Worm (Caenorhabditis elegans) whole organism, L4 larva: Measurements from ENCODE around the gene F56C3.8.

Source experiments
- F37D6.2 ChIP-seq: sonication (generic microtip); optimal IDR thresholded peaks from 2 replicates; lab custom pipeline; 2016; ENCODE audit warnings: mild to moderate bottlenecking, missing genetic modification characterization, missing compliant biosample characterization
- F44E2.7 ChIP-seq: fragments of 200-800 bp; sonication (Bioruptor generic); IDR thresholded peaks from 2 replicates; pipeline ENCODE4 v2.1.2; 2022; ENCODE audit warnings: missing genetic modification characterization, missing compliant biosample characterization
- T20F7.1 ChIP-seq: fragments of 200-800 bp; sonication (Bioruptor generic); optimal IDR thresholded peaks from 2 replicates; lab custom pipeline; 2018; ENCODE audit warnings: mild to moderate bottlenecking, missing genetic modification characterization, missing compliant biosample characterization
- Y105C5A.15 ChIP-seq: fragments of 200-800 bp; sonication (Bioruptor generic); IDR thresholded peaks from 2 replicates; pipeline ENCODE4 v1.3.6; 2022; ENCODE audit warnings: missing genetic modification characterization, missing compliant biosample characterization
- Y5F2A.4 ChIP-seq: fragments of 200-800 bp; sonication (Bioruptor generic); optimal IDR thresholded peaks from 2 replicates; lab custom pipeline; 2018; ENCODE audit warnings: mild to moderate bottlenecking, missing genetic modification characterization, missing compliant biosample characterization
- ZK546.5 ChIP-seq, 2 experiments: sonication (generic microtip); optimal IDR thresholded peaks; 2 replicates each; lab custom pipeline; 2017; ENCODE audit warnings: missing biosample characterization in 2 of 2, missing genetic modification characterization in 2 of 2
- ama-1 ChIP-seq: fragments of 150-350 bp; optimal IDR thresholded peaks from 2 replicates; lab custom pipeline; 2014; ENCODE audit warnings: inconsistent platforms, mixed read lengths
- ceh-28 ChIP-seq: fragments of 150-350 bp; optimal IDR thresholded peaks from 2 replicates; lab custom pipeline; 2014; ENCODE audit warnings: missing biosample characterization, missing genetic modification reagents, missing genetic modification characterization
- ceh-32 ChIP-seq: sonication (generic microtip); optimal IDR thresholded peaks from 2 replicates; lab custom pipeline; 2016; ENCODE audit warnings: mild to moderate bottlenecking, missing genetic modification characterization, missing compliant biosample characterization; ENCODE audit not compliant: poor library complexity
- ceh-44 ChIP-seq: fragments of 200-800 bp; sonication (Bioruptor generic); IDR thresholded peaks from 2 replicates; pipeline ENCODE4 v1.3.6; 2022; ENCODE audit warnings: missing genetic modification reagents, missing genetic modification characterization, missing compliant biosample characterization
- daf-8 ChIP-seq: fragments of 200-800 bp; sonication (Bioruptor generic); IDR thresholded peaks from 2 replicates; pipeline ENCODE4 v1.3.6; 2022; ENCODE audit warnings: missing genetic modification characterization, missing compliant biosample characterization
- dmd-9 ChIP-seq: fragments of 200-800 bp; sonication (Bioruptor generic); IDR thresholded peaks from 2 replicates; pipeline ENCODE4 v1.3.6; 2022; ENCODE audit warnings: missing genetic modification reagents, missing genetic modification characterization, missing compliant biosample characterization
- duxl-1 ChIP-seq: sonication (generic microtip); optimal IDR thresholded peaks from 2 replicates; lab custom pipeline; 2016; ENCODE audit warnings: mild to moderate bottlenecking, missing genetic modification characterization, moderate library complexity, missing compliant biosample characterization; ENCODE audit not compliant: poor library complexity
- dve-1 ChIP-seq: sonication (generic microtip); optimal IDR thresholded peaks from 2 replicates; lab custom pipeline; 2017; ENCODE audit warnings: antibody characterized with exemption, mild to moderate bottlenecking, missing genetic modification characterization, missing compliant biosample characterization; ENCODE audit not compliant: insufficient read depth
- egl-27 ChIP-seq: sonication (generic microtip); optimal IDR thresholded peaks from 3 replicates; lab custom pipeline; 2017; ENCODE audit warnings: missing biosample characterization, missing genetic modification reagents, missing genetic modification characterization
- egl-43 ChIP-seq: fragments of 200-800 bp; sonication (Bioruptor generic); IDR thresholded peaks from 2 replicates; pipeline ENCODE4 v1.3.6; 2022; ENCODE audit warnings: missing genetic modification reagents, missing genetic modification characterization, missing compliant biosample characterization
- fkh-10 ChIP-seq: fragments of 150-350 bp; optimal IDR thresholded peaks from 2 replicates; lab custom pipeline; 2014; ENCODE audit warnings: missing biosample characterization, missing genetic modification reagents, missing genetic modification characterization
- fos-1 ChIP-seq: fragments of 150-350 bp; optimal IDR thresholded peaks from 2 replicates; lab custom pipeline; 2014; ENCODE audit warnings: missing biosample characterization, missing genetic modification characterization
- gei-8 ChIP-seq: fragments of 200-800 bp; sonication (Bioruptor generic); optimal IDR thresholded peaks from 2 replicates; lab custom pipeline; 2018; ENCODE audit warnings: mild to moderate bottlenecking, missing genetic modification characterization, missing compliant biosample characterization
- hlh-11 ChIP-seq: fragments of 200-800 bp; sonication (Bioruptor generic); optimal IDR thresholded peaks from 2 replicates; lab custom pipeline; 2018; ENCODE audit warnings: mild to moderate bottlenecking, missing genetic modification characterization, missing compliant biosample characterization
- hmg-1.1 ChIP-seq: fragments of 200-800 bp; sonication (Bioruptor generic); IDR thresholded peaks from 2 replicates; pipeline ENCODE4 v1.3.6; 2022; ENCODE audit warnings: missing genetic modification reagents, missing genetic modification characterization, missing compliant biosample characterization
- lin-1 ChIP-seq: fragments of 200-800 bp; sonication (Bioruptor generic); IDR thresholded peaks from 2 replicates; pipeline ENCODE4 v1.3.6; 2022; ENCODE audit warnings: missing genetic modification reagents, missing genetic modification characterization, missing compliant biosample characterization
- lin-13 ChIP-seq: fragments of 150-350 bp; optimal IDR thresholded peaks from 2 replicates; lab custom pipeline; 2014; ENCODE audit warnings: missing biosample characterization, missing genetic modification reagents, missing genetic modification characterization
- lin-29 ChIP-seq: fragments of 200-800 bp; sonication (Bioruptor generic); IDR thresholded peaks from 2 replicates; pipeline ENCODE4 v1.3.6; 2022; ENCODE audit warnings: missing genetic modification reagents, missing genetic modification characterization, missing compliant biosample characterization
- lin-38 ChIP-seq: fragments of 200-800 bp; sonication (Bioruptor generic); IDR thresholded peaks from 2 replicates; pipeline ENCODE4 v1.3.6; 2022; ENCODE audit warnings: missing genetic modification reagents, missing genetic modification characterization, missing compliant biosample characterization
- lir-3 ChIP-seq: sonication (generic microtip); optimal IDR thresholded peaks from 2 replicates; lab custom pipeline; 2016; ENCODE audit warnings: mild to moderate bottlenecking, missing genetic modification characterization, missing compliant biosample characterization
- lsy-2 ChIP-seq, 2 experiments: fragments of 150-350 bp in 1 of 2; sonication (generic microtip) in 1 of 2; optimal IDR thresholded peaks; 2 replicates each; lab custom pipeline; 2014 to 2017; ENCODE audit warnings: missing biosample characterization in 2 of 2, missing genetic modification characterization in 2 of 2
- madf-5 ChIP-seq, 2 experiments: fragments of 200-800 bp; sonication (Bioruptor generic); IDR thresholded peaks; 2 replicates each; pipeline ENCODE4 v1.3.6; 2022; ENCODE audit warnings: missing compliant biosample characterization in 2 of 2, missing genetic modification characterization in 2 of 2
- mdl-1 ChIP-seq, 2 experiments: fragments of 150-350 bp in 1 of 2; sonication (generic microtip) in 1 of 2; optimal IDR thresholded peaks; 2 replicates each; lab custom pipeline; 2014 to 2017; ENCODE audit warnings: missing biosample characterization in 2 of 2, missing genetic modification characterization in 2 of 2
- mes-2 ChIP-seq: sonication (generic microtip); optimal IDR thresholded peaks from 2 replicates; lab custom pipeline; 2016; ENCODE audit warnings: missing genotype, mild to moderate bottlenecking, missing genetic modification characterization, missing compliant biosample characterization; ENCODE audit not compliant: poor library complexity, severe bottlenecking
- mxl-3 ChIP-seq: fragments of 200-800 bp; sonication (Bioruptor generic); optimal IDR thresholded peaks from 2 replicates; lab custom pipeline; 2018; ENCODE audit warnings: mild to moderate bottlenecking, missing genetic modification characterization, missing compliant biosample characterization
- nhr-102 ChIP-seq: sonication (generic microtip); optimal IDR thresholded peaks from 2 replicates; lab custom pipeline; 2016; ENCODE audit warnings: mild to moderate bottlenecking, missing genetic modification characterization, moderate library complexity, missing compliant biosample characterization
- nhr-11 ChIP-seq: fragments of 150-350 bp; optimal IDR thresholded peaks from 2 replicates; lab custom pipeline; 2014; ENCODE audit warnings: missing biosample characterization, missing genetic modification characterization
- nhr-111 ChIP-seq: fragments of 200-800 bp; sonication (Bioruptor generic); optimal IDR thresholded peaks from 2 replicates; lab custom pipeline; 2018; ENCODE audit warnings: mild to moderate bottlenecking, missing genetic modification characterization, missing compliant biosample characterization
- nhr-42 ChIP-seq: fragments of 200-800 bp; sonication (Bioruptor generic); IDR thresholded peaks from 2 replicates; pipeline ENCODE4 v1.3.6; 2022; ENCODE audit warnings: missing genetic modification characterization, missing compliant biosample characterization
- nhr-6 ChIP-seq: fragments of 150-350 bp; optimal IDR thresholded peaks from 2 replicates; lab custom pipeline; 2014; ENCODE audit warnings: missing biosample characterization, missing genetic modification characterization
- pha-4 ChIP-seq, 2 experiments: fragments of 150-350 bp in 1 of 2; fragments of 200-800 bp in 1 of 2; sonication (Bioruptor generic) in 1 of 2; IDR thresholded peaks in 1 of 2; optimal IDR thresholded peaks in 1 of 2; 2 replicates each; pipeline versions ENCODE4 v1.3.6 to Lab custom; 2014 to 2022; ENCODE audit warnings: missing genetic modification characterization in 2 of 2, missing genetic modification reagents in 2 of 2, missing biosample characterization in 1 of 2, missing compliant biosample characterization in 1 of 2
- saeg-2 ChIP-seq: fragments of 200-800 bp; sonication (Bioruptor generic); IDR thresholded peaks from 2 replicates; pipeline ENCODE4 v1.3.6; 2022; ENCODE audit warnings: missing genetic modification reagents, missing genetic modification characterization, missing compliant biosample characterization
- skn-1 ChIP-seq: fragments of 150-350 bp; optimal IDR thresholded peaks from 2 replicates; lab custom pipeline; 2014; ENCODE audit warnings: missing biosample characterization, missing genetic modification characterization
- spr-3 ChIP-seq: fragments of 200-800 bp; sonication (Bioruptor generic); optimal IDR thresholded peaks from 2 replicates; lab custom pipeline; 2018; ENCODE audit warnings: mild to moderate bottlenecking, missing genetic modification characterization, missing compliant biosample characterization
- tra-1 ChIP-seq: fragments of 200-800 bp; sonication (Bioruptor generic); IDR thresholded peaks from 2 replicates; pipeline ENCODE4 v1.3.6; 2022; ENCODE audit warnings: missing genetic modification reagents, missing genetic modification characterization, missing compliant biosample characterization
- unc-130 ChIP-seq: sonication (generic microtip); optimal IDR thresholded peaks from 2 replicates; lab custom pipeline; 2016; ENCODE audit warnings: missing genetic modification reagents, missing genetic modification characterization, missing compliant biosample characterization
- unc-62 ChIP-seq, 3 experiments: fragments of 150-350 bp in 1 of 3; sonication (generic microtip); optimal IDR thresholded peaks in 2 of 3; peaks in 1 of 3; 1 replicate in 1 of 3; 2 replicates in 2 of 3; lab custom pipeline; 2014 to 2017; ENCODE audit warnings: missing biosample characterization in 3 of 3, missing genetic modification characterization in 3 of 3, missing genetic modification reagents in 3 of 3, missing genotype in 1 of 3
- zag-1 ChIP-seq: fragments of 150-350 bp; optimal IDR thresholded peaks from 2 replicates; lab custom pipeline; 2014; ENCODE audit warnings: missing biosample characterization, missing genetic modification characterization
- zfp-3 ChIP-seq: fragments of 200-800 bp; sonication (Bioruptor generic); conservative IDR thresholded peaks from 2 replicates; pipeline ENCODE4 v1.3.6; 2022; ENCODE audit warnings: missing genetic modification reagents, missing genetic modification characterization, missing compliant biosample characterization
- zip-2 ChIP-seq: fragments of 150-350 bp; optimal IDR thresholded peaks from 2 replicates; lab custom pipeline; 2014; ENCODE audit warnings: missing biosample characterization, missing genetic modification characterization
- ztf-11 ChIP-seq: fragments of 150-350 bp; optimal IDR thresholded peaks from 2 replicates; lab custom pipeline; 2014; ENCODE audit warnings: missing biosample characterization, missing genetic modification characterization

The F56C3.8 gene

DNA sequence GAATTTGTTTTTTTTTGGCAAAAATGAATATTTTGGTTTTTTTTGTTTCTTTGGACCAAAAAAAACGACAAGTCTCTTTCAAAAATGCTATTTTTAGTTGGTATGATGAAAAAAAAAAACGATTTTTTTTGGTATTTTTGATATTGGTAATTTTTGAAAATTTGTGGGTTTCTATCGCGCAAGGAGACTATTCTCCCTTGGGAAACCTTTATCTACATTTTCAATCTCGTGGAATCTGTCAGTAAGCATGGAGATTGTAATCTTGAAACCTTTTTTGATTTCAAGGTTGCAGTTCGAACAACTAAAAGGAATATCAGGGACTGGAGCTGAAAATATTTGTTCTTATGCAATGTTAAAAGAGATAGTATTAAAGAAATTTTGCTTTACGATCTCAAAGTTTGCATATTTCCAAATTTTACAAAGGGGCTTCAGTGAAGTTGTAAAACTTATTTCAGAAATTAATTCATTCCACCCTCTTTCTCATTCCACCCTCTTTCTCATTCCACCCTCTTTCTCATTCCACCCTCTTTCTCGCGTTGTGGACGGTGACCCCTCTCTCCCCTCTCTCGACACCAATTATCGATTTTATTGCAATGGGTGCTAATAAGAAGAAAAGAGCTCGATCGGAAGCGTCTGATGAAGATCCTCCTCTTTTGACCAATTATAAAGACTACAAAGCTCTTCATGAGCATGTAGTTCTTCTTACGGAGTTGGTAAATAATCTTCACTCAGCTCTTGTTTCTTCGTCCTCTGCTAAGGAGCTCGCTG lies 45.3 kb downstream of the F56C3.8 start (continued):
- TF ChIP-seq unc-62 (GFP tag; optimal IDR thresholded peaks at IDR 0.05 in 1 of 2; lab: Kevin White, UChicago) (no peak), unc-62 (tag; optimal IDR thresholded peaks at IDR 0.05; lab: Kevin White, UChicago) (no peak), lin-1 (GFP tag; lab: Robert Waterston, UW) (no peak), nhr-42 (GFP tag; lab: Robert Waterston, UW) (0 out of 2 replicates have a peak, but pooled peaks have one; percentile 28), lin-29 (no peak), lin-13 (no peak), gei-8 (GFP tag; lab: Kevin White, UChicago) (no peak), F44E2.7 (GFP tag; lab: Robert Waterston, UW) (no peak), hmg-1.1 (GFP tag; lab: Robert Waterston, UW) (0 out of 2 replicates have a peak, but pooled peaks have one; percentile 21), fkh-10 (no peak), zip-2 (tag; lab: Kevin White, UChicago) (no peak), mdl-1 (tag; optimal IDR thresholded peaks at IDR 0.05; lab: Kevin White, UChicago) (no peak), saeg-2 (no peak), daf-8 (no peak), ama-1 (lab: Kevin White, UChicago) (no peak), pha-4 (GFP tag; IDR thresholded peaks at IDR 0.05; lab: Robert Waterston, UW) (no peak), pha-4 (tag; optimal IDR thresholded peaks at IDR 0.05; lab: Kevin White, UChicago) (no peak), egl-43 (GFP tag; lab: Robert Waterston, UW) (no peak), lsy-2 (tag; optimal IDR thresholded peaks at IDR 0.05; lab: Kevin White, UChicago) (peak in 1 of 2 experiments; percentile 35), duxl-1 (tag; lab: Kevin White, UChicago) (peak; percentile 72), ceh-28 (tag; lab: Kevin White, UChicago) (no peak), skn-1 (no peak), nhr-111 (GFP tag; lab: Kevin White, UChicago) (no peak), ZK546.5 (tag; optimal IDR thresholded peaks at IDR 0.05; lab: Kevin White, UChicago) (no peak), fos-1 (tag; lab: Kevin White, UChicago) (no peak), nhr-11 (tag; lab: Kevin White, UChicago) (no peak), madf-5 (GFP tag; IDR thresholded peaks at IDR 0.05; lab: Robert Waterston, UW) (no peak), ztf-11 (tag; lab: Kevin White, UChicago) (no peak), dmd-9 (GFP tag; lab: Robert Waterston, UW) (no peak), hlh-11 (tag; lab: Kevin White, UChicago) (no peak), mes-2 (tag; lab: Kevin White, UChicago) (peak; percentile 51), tra-1 (GFP tag; lab: Robert Waterston, UW) (no peak), Y5F2A.4 (GFP tag; lab: Kevin White, UChicago) (no peak), Y105C5A.15 (no peak), zag-1 (tag; lab: Kevin White, UChicago) (no peak), lir-3 (no peak), nhr-6 (tag; lab: Kevin White, UChicago) (no peak), dve-1 (peak; percentile 19), zfp-3 (no peak), unc-130 (GFP tag; lab: Kevin White, UChicago) (no peak), spr-3 (GFP tag; lab: Kevin White, UChicago) (no peak), egl-27 (tag; lab: Kevin White, UChicago) (no peak), F37D6.2 (tag; lab: Kevin White, UChicago) (no peak), mxl-3 (GFP tag; lab: Kevin White, UChicago) (no peak), lin-38 (GFP tag; lab: Robert Waterston, UW) (0 out of 2 replicates have a peak, but pooled peaks have one; percentile 11), nhr-102 (peak; percentile 39), ceh-44 (GFP tag; lab: Robert Waterston, UW) (no peak), T20F7.1 (GFP tag; lab: Kevin White, UChicago) (no peak), ceh-32 (tag; lab: Kevin White, UChicago) (no peak)
